Worm (Caenorhabditis elegans): ENCODE measurements around the gene flap-1.

- TF ChIP-seq fkh-10 (GFP tag; optimal IDR thresholded peaks at IDR 0.05) = no peak
- peak; percentile 56 for TF ChIP-seq nhr-25 (tag; optimal IDR thresholded peaks at IDR 0.05; ENCODE audit: borderline replicate concordance, insufficient read depth)
- TF ChIP-seq nhr-11 (tag; optimal IDR thresholded peaks at IDR 0.05) = no peak
- peak; percentile 46 for TF ChIP-seq mep-1 (tag; optimal IDR thresholded peaks at IDR 0.05)
- no peak for TF ChIP-seq lin-39 (tag; optimal IDR thresholded peaks at IDR 0.05)
Observed at ce11 chrIII:6888497-6888896, 40.1 kb downstream of the flap-1 start.
